Fruit fly (Drosophila melanogaster) whole organism, embryonic: ENCODE data around the gene CG3097.
A peak's percentile ranks its signal among the peaks of the same experiment; 100 is the strongest.

ENCODE experiments used
- Atf6 ChIP-seq: fragments of 200-800 bp; sonication (Bioruptor generic); IDR thresholded peaks from 2 replicates; pipeline ENCODE4 v1.3.6; 2022; ENCODE audit warnings: missing biosample characterization, missing genetic modification characterization
- B-H1 ChIP-seq: fragments of 200-800 bp; sonication (Bioruptor generic); IDR thresholded peaks from 3 replicates; pipeline ENCODE4 v1.3.6; 2022; ENCODE audit warnings: missing biosample characterization, missing genetic modification characterization
- B-H2 ChIP-seq: fragments of 200-800 bp; sonication (Bioruptor generic); optimal IDR thresholded peaks from 2 replicates; lab custom pipeline; 2018; ENCODE audit warnings: missing biosample characterization, mild to moderate bottlenecking, missing genetic modification characterization
- CG10147 ChIP-seq: fragments of 200-800 bp; sonication (Bioruptor generic); optimal IDR thresholded peaks from 2 replicates; lab custom pipeline; 2019; ENCODE audit warnings: missing biosample characterization, mild to moderate bottlenecking, missing genetic modification characterization, moderate library complexity
- CG11085 ChIP-seq: fragments of 200-800 bp; sonication (Bioruptor generic); IDR thresholded peaks from 2 replicates; pipeline ENCODE4 v1.3.6; 2022; ENCODE audit warnings: missing biosample characterization, missing genetic modification characterization
- CG11456 ChIP-seq: fragments of 200-800 bp; sonication (Bioruptor generic); IDR thresholded peaks from 3 replicates; pipeline ENCODE4 v1.3.6; 2022; ENCODE audit warnings: missing biosample characterization, missing genetic modification characterization
- CG14050 ChIP-seq: fragments of 200-800 bp; sonication (Bioruptor generic); IDR thresholded peaks from 3 replicates; pipeline ENCODE4 v1.3.6; 2022; ENCODE audit warnings: missing biosample characterization, missing genetic modification characterization
- CG14860 ChIP-seq: fragments of 200-800 bp; sonication (Bioruptor generic); IDR thresholded peaks from 3 replicates; pipeline ENCODE4 v1.3.6; 2022; ENCODE audit warnings: missing biosample characterization, missing genetic modification characterization; ENCODE audit not compliant: partially characterized antibody
- CG15073 ChIP-seq: fragments of 200-800 bp; sonication (Bioruptor generic); optimal IDR thresholded peaks from 2 replicates; lab custom pipeline; 2016; ENCODE audit warnings: missing biosample characterization, missing genetic modification characterization
- CG15514 ChIP-seq: fragments of 200-800 bp; sonication (Bioruptor generic); optimal IDR thresholded peaks from 3 replicates; lab custom pipeline; 2017; ENCODE audit warnings: missing biosample characterization, missing genetic modification characterization, mild to moderate bottlenecking, moderate library complexity, missing genetic modification reagents
- CG17385 ChIP-seq: fragments of 200-800 bp; sonication (Bioruptor generic); optimal IDR thresholded peaks from 3 replicates; lab custom pipeline; 2018; ENCODE audit warnings: missing biosample characterization, mild to moderate bottlenecking, missing genetic modification characterization
- CG17568 ChIP-seq: fragments of 200-800 bp; sonication (Bioruptor generic); optimal IDR thresholded peaks from 2 replicates; lab custom pipeline; 2018; ENCODE audit warnings: missing biosample characterization, mild to moderate bottlenecking, missing genetic modification characterization, moderate library complexity
- CG18476 ChIP-seq: fragments of 200-800 bp; sonication (Bioruptor generic); optimal IDR thresholded peaks from 2 replicates; lab custom pipeline; 2016; ENCODE audit warnings: missing biosample characterization, mild to moderate bottlenecking, missing genetic modification characterization
- CG2116 ChIP-seq: fragments of 200-800 bp; sonication (Bioruptor generic); optimal IDR thresholded peaks from 3 replicates; lab custom pipeline; 2018; ENCODE audit warnings: missing biosample characterization, mild to moderate bottlenecking, missing genetic modification characterization
- CG2678 ChIP-seq: fragments of 200-800 bp; sonication (Bioruptor generic); optimal IDR thresholded peaks from 3 replicates; lab custom pipeline; 2019; ENCODE audit warnings: missing biosample characterization, mild to moderate bottlenecking, missing genetic modification characterization, moderate library complexity
- CG3065 ChIP-seq: fragments of 200-800 bp; sonication (Bioruptor generic); optimal IDR thresholded peaks from 2 replicates; lab custom pipeline; 2016; ENCODE audit warnings: missing biosample characterization, missing genetic modification characterization
- CG31388 ChIP-seq: fragments of 200-800 bp; sonication (Bioruptor generic); optimal IDR thresholded peaks from 2 replicates; lab custom pipeline; 2016; ENCODE audit warnings: missing biosample characterization, missing genetic modification characterization
- CG31441 ChIP-seq: fragments of 200-800 bp; sonication (Bioruptor generic); IDR thresholded peaks from 2 replicates; pipeline ENCODE4 v1.3.6; 2022; ENCODE audit warnings: missing biosample characterization, missing genetic modification characterization
- CG3163 ChIP-seq: fragments of 200-800 bp; sonication (Bioruptor generic); optimal IDR thresholded peaks from 3 replicates; lab custom pipeline; 2016; ENCODE audit warnings: missing biosample characterization, missing genetic modification characterization
- CG32767 ChIP-seq: fragments of 200-800 bp; sonication (Bioruptor generic); IDR thresholded peaks from 2 replicates; pipeline ENCODE4 v1.3.6; 2022; ENCODE audit warnings: missing biosample characterization, missing genetic modification characterization
- CG4617 ChIP-seq: fragments of 200-800 bp; sonication (Bioruptor generic); optimal IDR thresholded peaks from 3 replicates; lab custom pipeline; 2016; ENCODE audit warnings: missing biosample characterization, missing genetic modification characterization, borderline replicate concordance
- CG4707 ChIP-seq: fragments of 200-800 bp; sonication (Bioruptor generic); optimal IDR thresholded peaks from 2 replicates; lab custom pipeline; 2018; ENCODE audit warnings: missing biosample characterization, mild to moderate bottlenecking, missing genetic modification characterization, moderate library complexity
- CG6689 ChIP-seq: fragments of 200-800 bp; sonication (Bioruptor generic); IDR thresholded peaks from 2 replicates; pipeline ENCODE4 v1.3.6; 2022; ENCODE audit warnings: missing biosample characterization, missing genetic modification characterization
- CG8281 ChIP-seq: fragments of 200-800 bp; sonication (Bioruptor generic); optimal IDR thresholded peaks from 2 replicates; lab custom pipeline; 2018; ENCODE audit warnings: missing biosample characterization, mild to moderate bottlenecking, missing genetic modification characterization, moderate library complexity
- CG8388 ChIP-seq: fragments of 200-800 bp; sonication (Bioruptor generic); optimal IDR thresholded peaks from 2 replicates; lab custom pipeline; 2019; ENCODE audit warnings: missing biosample characterization, mild to moderate bottlenecking, missing genetic modification characterization, moderate library complexity
- CG9609 ChIP-seq: fragments of 200-800 bp; sonication (Bioruptor generic); optimal IDR thresholded peaks from 3 replicates; lab custom pipeline; 2016; ENCODE audit warnings: missing biosample characterization, missing genetic modification characterization
- CkIIα-i1 ChIP-seq: fragments of 200-800 bp; sonication (Bioruptor generic); IDR thresholded peaks from 2 replicates; pipeline ENCODE4 v1.3.6; 2022; ENCODE audit warnings: missing biosample characterization, missing genetic modification characterization
- D19A ChIP-seq: fragments of 200-800 bp; optimal IDR thresholded peaks from 3 replicates; lab custom pipeline; 2019; ENCODE audit warnings: missing biosample characterization, mild to moderate bottlenecking, missing genetic modification characterization, moderate library complexity
- Dek ChIP-seq: fragments of 200-800 bp; sonication (Bioruptor generic); optimal IDR thresholded peaks from 3 replicates; lab custom pipeline; 2019; ENCODE audit warnings: missing biosample characterization, mild to moderate bottlenecking, missing genetic modification characterization, moderate library complexity
- Doc2 ChIP-seq: fragments of 200-800 bp; sonication (Bioruptor generic); IDR thresholded peaks from 2 replicates; pipeline ENCODE4 v1.3.6; 2022; ENCODE audit warnings: missing biosample characterization, missing genetic modification characterization
- Drgx ChIP-seq: fragments of 200-800 bp; sonication (Bioruptor generic); IDR thresholded peaks from 2 replicates; pipeline ENCODE4 v1.3.6; 2022; ENCODE audit warnings: missing biosample characterization, missing genetic modification characterization
- Fer2 ChIP-seq: fragments of 200-800 bp; sonication (Bioruptor generic); optimal IDR thresholded peaks from 2 replicates; lab custom pipeline; 2018; ENCODE audit warnings: missing biosample characterization, mild to moderate bottlenecking, missing genetic modification characterization, moderate library complexity
- Mrtf ChIP-seq: fragments of 200-800 bp; sonication (Bioruptor generic); IDR thresholded peaks from 3 replicates; pipeline ENCODE4 v1.3.6; 2022; ENCODE audit warnings: missing biosample characterization, missing genetic modification characterization
- NC2α ChIP-seq: fragments of 200-800 bp; sonication (Bioruptor generic); optimal IDR thresholded peaks from 2 replicates; lab custom pipeline; 2016; ENCODE audit warnings: missing biosample characterization, missing genetic modification characterization
- NC2β ChIP-seq: fragments of 200-800 bp; sonication (Bioruptor generic); optimal IDR thresholded peaks from 2 replicates; lab custom pipeline; 2016; ENCODE audit warnings: missing biosample characterization, missing genetic modification characterization
- Rfx ChIP-seq: fragments of 200-800 bp; sonication (Bioruptor generic); IDR thresholded peaks from 2 replicates; pipeline ENCODE4 v1.3.6; 2022; ENCODE audit warnings: missing biosample characterization, missing genetic modification characterization
- Tbp ChIP-seq: fragments of >200 bp; optimal IDR thresholded peaks from 2 replicates; lab custom pipeline; 2018; ENCODE audit warnings: missing biosample characterization, missing genetic modification characterization
- btn ChIP-seq: fragments of 200-800 bp; sonication (Bioruptor generic); optimal IDR thresholded peaks from 2 replicates; lab custom pipeline; 2016; ENCODE audit warnings: missing biosample characterization, missing genetic modification characterization
- dysf ChIP-seq: fragments of 200-800 bp; sonication (Bioruptor generic); IDR thresholded peaks from 3 replicates; pipeline ENCODE4 v1.3.6; 2022; ENCODE audit warnings: missing biosample characterization, missing genetic modification characterization
- esg ChIP-seq: fragments of 200-800 bp; sonication (Bioruptor generic); conservative IDR thresholded peaks from 2 replicates; pipeline ENCODE4 v1.3.6; 2022; ENCODE audit warnings: missing biosample characterization, missing genetic modification characterization
- eve ChIP-seq, 2 experiments: fragments of >200 bp; optimal IDR thresholded peaks; 2 replicates each; lab custom pipeline; 2017; ENCODE audit warnings: missing biosample characterization in 2 of 2, missing genetic modification characterization in 2 of 2
- ftz-f1 ChIP-seq: fragments of 200-800 bp; sonication (Bioruptor generic); optimal IDR thresholded peaks from 2 replicates; lab custom pipeline; 2016; ENCODE audit warnings: missing biosample characterization, missing genetic modification characterization
- gce ChIP-seq: fragments of 200-800 bp; sonication (Bioruptor generic); IDR thresholded peaks from 3 replicates; pipeline ENCODE4 v1.3.6; 2022; ENCODE audit warnings: missing biosample characterization, missing genetic modification characterization
- grau ChIP-seq: fragments of 200-800 bp; optimal IDR thresholded peaks from 3 replicates; lab custom pipeline; 2019; ENCODE audit warnings: missing biosample characterization, mild to moderate bottlenecking, missing genetic modification characterization, moderate library complexity
- lola ChIP-seq, 3 experiments: fragments of >200 bp in 2 of 3; fragments of 200-800 bp in 1 of 3; sonication (Bioruptor generic) in 1 of 3; optimal IDR thresholded peaks; 2 replicates each; lab custom pipeline; 2017 to 2019; ENCODE audit warnings: missing biosample characterization in 3 of 3, missing genetic modification characterization in 3 of 3, mild to moderate bottlenecking in 1 of 3, moderate library complexity in 1 of 3
- luna ChIP-seq: fragments of 200-800 bp; sonication (Bioruptor generic); optimal IDR thresholded peaks from 2 replicates; lab custom pipeline; 2016; ENCODE audit warnings: missing biosample characterization, missing genetic modification characterization
- mam ChIP-seq: fragments of 200-800 bp; sonication (Bioruptor generic); optimal IDR thresholded peaks from 3 replicates; lab custom pipeline; 2016; ENCODE audit warnings: missing biosample characterization, missing genetic modification characterization
- repo ChIP-seq: fragments of 200-800 bp; sonication (Bioruptor generic); optimal IDR thresholded peaks from 2 replicates; lab custom pipeline; 2016; ENCODE audit warnings: missing biosample characterization, missing genetic modification characterization
- vnd ChIP-seq: fragments of 200-800 bp; sonication (Bioruptor generic); IDR thresholded peaks from 3 replicates; pipeline ENCODE4 v1.3.6; 2022; ENCODE audit warnings: missing biosample characterization, missing genetic modification characterization; ENCODE audit not compliant: partially characterized antibody

Gene CG3097

DNA sequence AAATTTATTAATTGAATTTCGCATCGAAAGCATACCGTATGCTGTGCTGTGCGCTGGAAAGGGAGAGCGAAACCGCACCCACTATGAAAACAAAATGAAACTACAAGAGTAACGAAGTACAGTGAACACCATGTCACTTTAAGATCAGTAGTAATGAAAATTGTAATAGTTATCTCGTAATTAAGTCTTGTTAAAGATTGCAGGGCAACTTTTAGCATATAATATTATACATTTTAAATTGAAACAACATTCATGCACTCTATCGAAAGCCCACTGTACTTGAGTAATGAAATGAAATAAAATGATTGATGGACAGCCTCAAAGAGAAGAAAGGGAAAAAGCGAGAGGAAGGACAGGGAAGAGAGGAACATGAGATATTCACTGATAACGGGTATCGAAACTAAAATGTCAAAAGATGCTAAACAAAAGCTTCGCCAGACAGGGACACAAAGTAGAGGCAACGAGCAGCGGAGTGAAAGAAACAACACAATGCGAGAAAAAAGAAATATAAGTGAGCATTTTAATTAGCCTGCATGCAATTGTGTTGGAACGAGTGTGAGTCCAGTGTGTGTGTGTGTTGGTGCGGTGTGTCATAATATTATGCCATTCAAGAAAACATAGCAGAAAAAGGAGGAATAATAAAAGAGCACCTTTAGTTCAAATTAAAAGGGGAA, 35.2 kb downstream of the CG3097 start (continued):
- peak in 1 of 3 experiments; percentile 63 for TF ChIP-seq lola (GFP tag; optimal IDR thresholded peaks at IDR 0.05; lab: Kevin White, UChicago)
- no peak for TF ChIP-seq eve (GFP tag; optimal IDR thresholded peaks at IDR 0.05; lab: Kevin White, UChicago)
- TF ChIP-seq D19A (tag; lab: Kevin White, UChicago): peak; percentile 66
- peak; percentile 62 for TF ChIP-seq NC2β (GFP tag; lab: Kevin White, UChicago)
- TF ChIP-seq Atf6: peak; percentile 65
- no peak for TF ChIP-seq CG4617
- TF ChIP-seq esg: peak; percentile 76
- TF ChIP-seq CG3163: no peak
- peak; percentile 78 for TF ChIP-seq Dek
- peak; percentile 67 for TF ChIP-seq CG14050
- TF ChIP-seq CG2116 (GFP tag; lab: Kevin White, UChicago): peak; percentile 16
- peak; percentile 83 for TF ChIP-seq dysf (GFP tag; lab: Robert Waterston, UW)
- peak; percentile 58 for TF ChIP-seq CG15514 (GFP tag; lab: Kevin White, UChicago)
- peak; percentile 32 for TF ChIP-seq CG9609 (GFP tag; lab: Kevin White, UChicago)
- TF ChIP-seq CG32767 (GFP tag; lab: Robert Waterston, UW): no peak
- no peak for TF ChIP-seq CG14860 (GFP tag; lab: Robert Waterston, UW)
- no peak for TF ChIP-seq Tbp (GFP tag; lab: Kevin White, UChicago)
- TF ChIP-seq CG8281: peak; percentile 51
- TF ChIP-seq CG31441: peak; percentile 78
- TF ChIP-seq CG2678 (tag; lab: Kevin White, UChicago): peak; percentile 82
- TF ChIP-seq Rfx (GFP tag; lab: Robert Waterston, UW): peak; percentile 80
- TF ChIP-seq B-H1 (GFP tag; lab: Robert Waterston, UW): peak; percentile 70
- TF ChIP-seq CG15073: no peak
- TF ChIP-seq CkIIα-i1: no peak
- TF ChIP-seq CG17568 (GFP tag; lab: Kevin White, UChicago): peak; percentile 60
- TF ChIP-seq CG3065 (GFP tag; lab: Kevin White, UChicago): peak; percentile 12
- peak; percentile 74; the same call in 2 of the 3 replicates for TF ChIP-seq gce (GFP tag; lab: Robert Waterston, UW)
- TF ChIP-seq mam (GFP tag; lab: Kevin White, UChicago): peak; percentile 72
- no peak for TF ChIP-seq B-H2 (GFP tag; lab: Kevin White, UChicago)
- TF ChIP-seq CG17385 (GFP tag; lab: Kevin White, UChicago): peak; percentile 60
- TF ChIP-seq vnd (GFP tag; lab: Robert Waterston, UW): no peak
- TF ChIP-seq Mrtf (GFP tag; lab: Robert Waterston, UW): peak; percentile 71; the same call in 2 of the 3 replicates
- no peak for TF ChIP-seq NC2α (GFP tag; lab: Kevin White, UChicago)
- TF ChIP-seq repo: no peak
- no peak for TF ChIP-seq CG31388 (GFP tag; lab: Kevin White, UChicago)
- TF ChIP-seq luna: no peak
- TF ChIP-seq CG18476: peak; percentile 34
- TF ChIP-seq grau (tag; lab: Kevin White, UChicago): peak; percentile 95
- TF ChIP-seq CG11085 (GFP tag; lab: Robert Waterston, UW): peak; percentile 54
- TF ChIP-seq CG8388 (GFP tag; lab: Kevin White, UChicago): peak; percentile 72
- peak; percentile 36 for TF ChIP-seq Fer2 (tag; lab: Kevin White, UChicago)
- TF ChIP-seq Drgx (GFP tag; lab: Robert Waterston, UW): peak; percentile 89
- no peak for TF ChIP-seq Doc2 (GFP tag; lab: Robert Waterston, UW)
- peak; percentile 83 for TF ChIP-seq CG11456
- peak; percentile 54 for TF ChIP-seq CG4707 (GFP tag; lab: Kevin White, UChicago)
- TF ChIP-seq btn (GFP tag; lab: Kevin White, UChicago): no peak
- peak; percentile 83 for TF ChIP-seq CG6689 (GFP tag; lab: Robert Waterston, UW)
- no peak for TF ChIP-seq ftz-f1 (GFP tag; lab: Kevin White, UChicago)
- peak; percentile 68 for TF ChIP-seq CG10147 (GFP tag; lab: Kevin White, UChicago)
